Fruit fly (Drosophila melanogaster) whole organism, prepupa: ENCODE measurements around the gene Tg.

Experiments used
- CG11294 ChIP-seq: fragments of 200-800 bp; sonication (Bioruptor generic); IDR thresholded peaks from 2 replicates; pipeline ENCODE4 v1.3.6; 2022; ENCODE audit warnings: missing biosample characterization, missing genetic modification characterization
- CG11762 ChIP-seq: fragments of 200-800 bp; sonication (Bioruptor generic); optimal IDR thresholded peaks from 3 replicates; lab custom pipeline; 2016; ENCODE audit warnings: missing biosample characterization, missing genetic modification characterization; ENCODE audit not compliant: insufficient read depth
- CG1621 ChIP-seq: fragments of 200-800 bp; sonication (Bioruptor generic); optimal IDR thresholded peaks from 3 replicates; lab custom pipeline; 2018; ENCODE audit warnings: missing biosample characterization, mild to moderate bottlenecking, missing genetic modification characterization
- CG3032 ChIP-seq: fragments of 200-800 bp; optimal IDR thresholded peaks from 2 replicates; lab custom pipeline; 2019; ENCODE audit warnings: missing biosample characterization, mild to moderate bottlenecking, missing genetic modification characterization, moderate library complexity
- Hr39 ChIP-seq: fragments of 200-800 bp; sonication (Bioruptor generic); optimal IDR thresholded peaks from 2 replicates; lab custom pipeline; 2016; ENCODE audit warnings: missing biosample characterization, missing genetic modification characterization
- Sox102F ChIP-seq: fragments of 200-800 bp; sonication (Bioruptor generic); optimal IDR thresholded peaks from 2 replicates; lab custom pipeline; 2016; ENCODE audit warnings: missing biosample characterization, mild to moderate bottlenecking, missing genetic modification characterization
- eg ChIP-seq: fragments of 200-800 bp; sonication (Bioruptor generic); IDR thresholded peaks from 3 replicates; pipeline ENCODE4 v1.3.6; 2022; ENCODE audit warnings: missing biosample characterization, missing genetic modification characterization

DNA sequence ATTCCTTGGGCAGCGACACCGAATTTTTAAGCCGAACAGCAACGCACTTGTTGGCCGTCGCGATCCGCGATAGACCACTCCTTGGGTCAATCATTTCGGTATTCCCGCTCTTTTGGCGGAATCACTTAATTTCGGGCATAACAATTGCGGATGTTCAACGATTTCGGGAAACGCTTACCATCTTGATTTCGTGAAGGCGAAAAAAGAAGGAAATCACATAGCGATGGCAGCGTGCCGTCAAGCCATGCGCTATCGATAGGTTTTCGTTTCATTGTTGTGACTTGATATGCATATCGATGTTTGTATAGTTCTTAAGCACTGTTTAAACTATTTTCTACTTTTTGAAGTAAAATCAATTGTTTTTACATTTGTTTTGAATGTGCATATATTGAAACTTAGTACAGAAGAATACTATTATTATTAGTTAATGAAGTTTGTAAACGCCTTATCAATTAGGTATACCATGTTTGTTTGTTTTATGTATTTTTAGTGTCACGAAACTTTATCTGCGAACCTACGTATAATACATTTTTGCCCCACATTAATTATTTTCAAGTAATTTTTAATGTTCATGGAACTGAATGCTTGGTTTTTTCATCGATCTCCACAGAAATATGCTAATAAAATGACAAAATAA lies 31.6 kb downstream of the Tg start, which contains the start of gene RpL36A:
- TF ChIP-seq CG11294 (GFP tag; lab: Robert Waterston, UW) (no peak), CG1621 (peak; percentile 39), Sox102F (no peak), eg (GFP tag; lab: Robert Waterston, UW) (peak; percentile 60; the same call in 2 of the 3 replicates), CG11762 (GFP tag; lab: Kevin White, UChicago) (no peak), Hr39 (GFP tag; lab: Kevin White, UChicago) (no peak), CG3032 (tag; lab: Kevin White, UChicago) (no peak)
